Fruit fly (Drosophila melanogaster) whole organism, embryonic: ENCODE measurements around the gene Pde11.

Experiments
- Bgb ChIP-seq: fragments of 200-800 bp; sonication (Bioruptor generic); IDR thresholded peaks from 2 replicates; pipeline ENCODE4 v1.3.6; 2022; ENCODE audit warnings: missing biosample characterization, missing genetic modification characterization; ENCODE audit not compliant: partially characterized antibody
- Blimp-1 ChIP-seq: fragments of 200-800 bp; sonication (Bioruptor generic); optimal IDR thresholded peaks from 3 replicates; lab custom pipeline; 2018; ENCODE audit warnings: missing biosample characterization, missing genetic modification characterization, mild to moderate bottlenecking, moderate library complexity, missing genetic modification reagents
- CG10321 ChIP-seq: fragments of 200-800 bp; sonication (Bioruptor generic); IDR thresholded peaks from 2 replicates; pipeline ENCODE4 v1.3.6; 2022; ENCODE audit warnings: missing biosample characterization, missing genetic modification characterization
- CG10959 ChIP-seq: fragments of 200-800 bp; sonication (Bioruptor generic); IDR thresholded peaks from 2 replicates; pipeline ENCODE4 v1.3.6; 2022; ENCODE audit warnings: missing biosample characterization, missing genetic modification characterization
- CG11560 ChIP-seq: fragments of 200-800 bp; sonication (Bioruptor generic); IDR thresholded peaks from 3 replicates; pipeline ENCODE4 v1.3.6; 2022; ENCODE audit warnings: missing biosample characterization, missing genetic modification characterization
- CG12219 ChIP-seq: fragments of 200-800 bp; sonication (Bioruptor generic); optimal IDR thresholded peaks from 3 replicates; lab custom pipeline; 2018; ENCODE audit warnings: missing biosample characterization, mild to moderate bottlenecking, missing genetic modification characterization
- CG14014 ChIP-seq: fragments of 200-800 bp; sonication (Bioruptor generic); IDR thresholded peaks from 2 replicates; pipeline ENCODE4 v1.3.6; 2022; ENCODE audit warnings: missing biosample characterization, missing genetic modification characterization
- CG17328 ChIP-seq: fragments of 200-800 bp; sonication (Bioruptor generic); IDR thresholded peaks from 2 replicates; pipeline ENCODE4 v1.3.6; 2022; ENCODE audit warnings: missing biosample characterization, missing genetic modification characterization
- CG17385 ChIP-seq: fragments of 200-800 bp; sonication (Bioruptor generic); optimal IDR thresholded peaks from 3 replicates; lab custom pipeline; 2018; ENCODE audit warnings: missing biosample characterization, mild to moderate bottlenecking, missing genetic modification characterization
- CG18476 ChIP-seq: fragments of 200-800 bp; sonication (Bioruptor generic); optimal IDR thresholded peaks from 2 replicates; lab custom pipeline; 2016; ENCODE audit warnings: missing biosample characterization, mild to moderate bottlenecking, missing genetic modification characterization
- CG33557 ChIP-seq: fragments of 200-800 bp; sonication (Bioruptor generic); optimal IDR thresholded peaks from 2 replicates; lab custom pipeline; 2019; ENCODE audit warnings: missing biosample characterization, mild to moderate bottlenecking, missing genetic modification characterization, moderate library complexity
- CG5953 ChIP-seq: fragments of 200-800 bp; sonication (Bioruptor generic); IDR thresholded peaks from 2 replicates; pipeline ENCODE4 v1.3.6; 2022; ENCODE audit warnings: missing biosample characterization, missing genetic modification characterization
- CG6813 ChIP-seq: fragments of 200-800 bp; sonication (Bioruptor generic); optimal IDR thresholded peaks from 2 replicates; lab custom pipeline; 2017; ENCODE audit warnings: missing biosample characterization, missing genetic modification characterization, mild to moderate bottlenecking, moderate library complexity, missing genetic modification reagents
- CG7839 ChIP-seq: fragments of 200-800 bp; sonication (Bioruptor generic); optimal IDR thresholded peaks from 3 replicates; lab custom pipeline; 2018; ENCODE audit warnings: missing biosample characterization, mild to moderate bottlenecking, missing genetic modification characterization, moderate library complexity
- CG8281 ChIP-seq: fragments of 200-800 bp; sonication (Bioruptor generic); optimal IDR thresholded peaks from 2 replicates; lab custom pipeline; 2018; ENCODE audit warnings: missing biosample characterization, mild to moderate bottlenecking, missing genetic modification characterization, moderate library complexity
- CG8478 ChIP-seq: fragments of >200 bp; optimal IDR thresholded peaks from 2 replicates; lab custom pipeline; 2018
- CG8924 ChIP-seq: fragments of 200-800 bp; optimal IDR thresholded peaks from 3 replicates; lab custom pipeline; 2019; ENCODE audit warnings: missing biosample characterization, mild to moderate bottlenecking, missing genetic modification characterization, moderate library complexity
- CG9817 ChIP-seq: fragments of 200-800 bp; sonication (Bioruptor generic); optimal IDR thresholded peaks from 2 replicates; lab custom pipeline; 2018; ENCODE audit warnings: missing biosample characterization, mild to moderate bottlenecking, missing genetic modification characterization, moderate library complexity
- CoRest ChIP-seq: fragments of 200-800 bp; sonication (Bioruptor generic); optimal IDR thresholded peaks from 3 replicates; lab custom pipeline; 2018; ENCODE audit warnings: missing biosample characterization, mild to moderate bottlenecking, missing genetic modification characterization, moderate library complexity
- Hand ChIP-seq: fragments of 200-800 bp; sonication (Bioruptor generic); optimal IDR thresholded peaks from 2 replicates; lab custom pipeline; 2017; ENCODE audit warnings: mild to moderate bottlenecking, missing biosample characterization, missing genetic modification reagents, missing genetic modification characterization
- Jarid2 ChIP-seq: fragments of 200-800 bp; sonication (Bioruptor generic); optimal IDR thresholded peaks from 3 replicates; lab custom pipeline; 2017; ENCODE audit warnings: mild to moderate bottlenecking, missing biosample characterization, missing genetic modification reagents, missing genetic modification characterization
- NK7.1 ChIP-seq: fragments of 200-800 bp; sonication (Bioruptor generic); optimal IDR thresholded peaks from 3 replicates; lab custom pipeline; 2016; ENCODE audit warnings: missing biosample characterization, missing genetic modification characterization
- Side ChIP-seq: fragments of 200-800 bp; sonication (Bioruptor generic); optimal IDR thresholded peaks from 2 replicates; lab custom pipeline; 2016; ENCODE audit warnings: missing biosample characterization, missing genetic modification characterization
- chinmo ChIP-seq: fragments of 200-800 bp; sonication (Bioruptor generic); IDR thresholded peaks from 4 replicates; pipeline ENCODE4 v1.3.6; 2022; ENCODE audit warnings: missing biosample characterization, missing genetic modification characterization; ENCODE audit not compliant: partially characterized antibody
- cwo ChIP-seq: fragments of 200-800 bp; sonication (Bioruptor generic); optimal IDR thresholded peaks from 3 replicates; lab custom pipeline; 2017; ENCODE audit warnings: missing biosample characterization, missing genetic modification characterization, mild to moderate bottlenecking, moderate library complexity, missing genetic modification reagents
- danr ChIP-seq: fragments of 200-800 bp; sonication (Bioruptor generic); IDR thresholded peaks from 2 replicates; pipeline ENCODE4 v1.3.6; 2022; ENCODE audit warnings: missing biosample characterization, missing genetic modification characterization
- insv ChIP-seq, 2 experiments: fragments of 200-800 bp; sonication (Bioruptor generic); optimal IDR thresholded peaks; 3 replicates each; lab custom pipeline; 2016 to 2018; ENCODE audit warnings: missing biosample characterization in 2 of 2, missing genetic modification characterization in 2 of 2
- prd ChIP-seq, 3 experiments: fragments of >200 bp in 2 of 3; fragments of 200-800 bp in 1 of 3; sonication (Bioruptor generic) in 1 of 3; optimal IDR thresholded peaks in 2 of 3; IDR thresholded peaks in 1 of 3; 2 replicates in 2 of 3; 3 replicates in 1 of 3; pipeline versions ENCODE4 v1.3.6 to Lab custom; 2017 to 2022; ENCODE audit warnings: missing biosample characterization in 1 of 3, missing genetic modification characterization in 1 of 3
- sd ChIP-seq: fragments of 200-800 bp; sonication (Bioruptor generic); optimal IDR thresholded peaks from 3 replicates; lab custom pipeline; 2018; ENCODE audit warnings: missing biosample characterization, mild to moderate bottlenecking, missing genetic modification characterization, moderate library complexity
- sens ChIP-seq: fragments of 200-800 bp; sonication (Bioruptor generic); peaks from one replicate; lab custom pipeline; 2016; ENCODE audit warnings: missing biosample characterization, missing genetic modification characterization
- sens-2 ChIP-seq: fragments of 200-800 bp; sonication (Bioruptor generic); IDR thresholded peaks from 2 replicates; pipeline ENCODE4 v1.3.6; 2022; ENCODE audit warnings: missing biosample characterization, missing genetic modification characterization
- tin ChIP-seq: fragments of 200-800 bp; sonication (Bioruptor generic); optimal IDR thresholded peaks from 3 replicates; lab custom pipeline; 2016; ENCODE audit warnings: missing biosample characterization, missing genetic modification characterization
- tna ChIP-seq: fragments of 200-800 bp; sonication (Bioruptor generic); IDR thresholded peaks from 2 replicates; pipeline ENCODE4 v1.3.6; 2022; ENCODE audit warnings: missing biosample characterization, missing genetic modification characterization; ENCODE audit not compliant: partially characterized antibody
- unc-4 ChIP-seq: fragments of 200-800 bp; sonication (Bioruptor generic); IDR thresholded peaks from 2 replicates; pipeline ENCODE4 v1.3.6; 2022; ENCODE audit warnings: missing biosample characterization, missing genetic modification characterization; ENCODE audit not compliant: partially characterized antibody
- usp ChIP-seq: fragments of >200 bp; optimal IDR thresholded peaks from 2 replicates; lab custom pipeline; 2017; ENCODE audit warnings: missing biosample characterization, missing genetic modification characterization
- vvl ChIP-seq: fragments of 200-800 bp; sonication (Bioruptor generic); IDR thresholded peaks from 2 replicates; pipeline ENCODE4 v1.3.6; 2022; ENCODE audit warnings: missing biosample characterization, missing genetic modification characterization
- yki ChIP-seq: fragments of >200 bp; optimal IDR thresholded peaks from 3 replicates; lab custom pipeline; 2018

Pde11 gene

dm6 chr2L:18548753-18549152 lies 41.4 kb downstream of the Pde11 start (continued):
- no peak for TF ChIP-seq CG33557 (GFP tag; lab: Kevin White, UChicago)
- 0 out of 2 replicates have a peak, but pooled peaks have one; percentile 33 for TF ChIP-seq CG14014
- TF ChIP-seq sens (GFP tag; lab: Kevin White, UChicago) = peak; percentile 68
- TF ChIP-seq CoRest (tag; lab: Kevin White, UChicago) = peak; percentile 36
- TF ChIP-seq CG6813 (GFP tag; lab: Kevin White, UChicago) = peak; percentile 2
- no peak for TF ChIP-seq Side (GFP tag; lab: Kevin White, UChicago)
- no peak for TF ChIP-seq unc-4
- TF ChIP-seq CG9817 = peak; percentile 16
- TF ChIP-seq CG7839 = peak; percentile 61

DNA sequence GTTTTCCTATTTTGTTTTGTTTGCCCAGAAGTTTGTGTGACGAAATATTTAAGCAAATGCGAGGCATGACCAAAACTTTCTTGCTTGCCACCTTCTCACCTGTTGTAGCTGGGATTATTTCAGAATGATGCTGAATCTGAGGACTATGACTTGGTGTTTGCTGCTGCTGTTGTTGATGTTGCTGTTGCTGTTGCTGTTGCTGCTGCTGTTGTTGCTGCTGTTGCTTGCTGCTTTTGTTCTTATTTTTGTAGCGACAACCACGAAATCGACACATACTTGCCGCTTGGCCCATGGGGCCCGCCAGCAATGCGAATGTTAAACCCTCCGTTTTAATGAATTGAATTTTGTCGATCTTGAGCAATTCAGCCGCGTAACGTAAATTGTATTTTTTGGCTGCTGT lies 43.7 kb downstream of the Pde11 start:
- no peak for TF ChIP-seq CG5953 (GFP tag; lab: Robert Waterston, UW)
- TF ChIP-seq insv (GFP tag; optimal IDR thresholded peaks at IDR 0.05; lab: Kevin White, UChicago) = no peak
- TF ChIP-seq CG8924 (tag; lab: Kevin White, UChicago) = no peak
- no peak for TF ChIP-seq CG9817
- TF ChIP-seq sens-2 (GFP tag; lab: Robert Waterston, UW) = no peak
- TF ChIP-seq CG10959 (GFP tag; lab: Robert Waterston, UW) = no peak
- TF ChIP-seq CG10321 (GFP tag; lab: Robert Waterston, UW) = no peak
- TF ChIP-seq Bgb (GFP tag; lab: Robert Waterston, UW) = no peak
- no peak for TF ChIP-seq CG11560 (tag; lab: Robert Waterston, UW)
- no peak for TF ChIP-seq Hand (GFP tag; lab: Kevin White, UChicago)
- TF ChIP-seq sd (tag; lab: Kevin White, UChicago) = no peak
- TF ChIP-seq danr (GFP tag; lab: Robert Waterston, UW) = no peak
- TF ChIP-seq tna (GFP tag; lab: Robert Waterston, UW) = no peak
- no peak for TF ChIP-seq CG8478
- no peak for TF ChIP-seq CG18476 (GFP tag; lab: Kevin White, UChicago)
- TF ChIP-seq CG17385 = no peak
- no peak for TF ChIP-seq tin
- TF ChIP-seq yki = no peak

dm6 chr2L:18526005-18526404 lies 64.1 kb downstream of the Pde11 start:
- TF ChIP-seq chinmo (peak; percentile 74; the same call in 1 of the 4 replicates), Jarid2 (GFP tag; lab: Kevin White, UChicago) (no peak), CG17328 (GFP tag; lab: Robert Waterston, UW) (no peak), CG8281 (tag; lab: Kevin White, UChicago) (peak; percentile 91), cwo (peak; percentile 25), prd (optimal IDR thresholded peaks at IDR 0.05; lab: Kevin White, UChicago) (no peak), prd (GFP tag; IDR thresholded peaks at IDR 0.05; lab: Robert Waterston, UW) (no peak), usp (GFP tag; lab: Kevin White, UChicago) (no peak)

dm6 chr2L:18524896-18525295 lies 65.2 kb downstream of the Pde11 start:
- TF ChIP-seq CG12219 (GFP tag; lab: Kevin White, UChicago) (no peak), Blimp-1 (GFP tag; lab: Kevin White, UChicago) (peak; percentile 70), vvl (GFP tag; lab: Robert Waterston, UW) (peak; percentile 22; the same call in 1 of the 2 replicates), sd (tag; lab: Kevin White, UChicago) (peak; percentile 19), NK7.1 (GFP tag; lab: Kevin White, UChicago) (no peak)
